Worm (Caenorhabditis elegans) whole organism, late embryonic: ENCODE data around the gene F14D12.1.

Source experiments
- C38D4.7 ChIP-seq: fragments of 200-800 bp; sonication (Bioruptor generic); optimal IDR thresholded peaks from 2 replicates; lab custom pipeline; 2018; ENCODE audit warnings: mild to moderate bottlenecking, missing genetic modification characterization, moderate library complexity, missing compliant biosample characterization
- K02D7.2 ChIP-seq: sonication (generic microtip); optimal IDR thresholded peaks from 2 replicates; lab custom pipeline; 2017; ENCODE audit warnings: mild to moderate bottlenecking, missing genetic modification characterization, missing compliant biosample characterization
- K09A11.1 ChIP-seq: sonication (generic microtip); optimal IDR thresholded peaks from 2 replicates; lab custom pipeline; 2017; ENCODE audit warnings: antibody characterized with exemption, mild to moderate bottlenecking, missing genetic modification characterization, missing compliant biosample characterization; ENCODE audit not compliant: insufficient read depth
- Y22D7AL.16 ChIP-seq: sonication (generic microtip); optimal IDR thresholded peaks from 2 replicates; lab custom pipeline; 2016; ENCODE audit warnings: missing genetic modification characterization, missing compliant biosample characterization
- ama-1 ChIP-seq: fragments of 150-350 bp; optimal IDR thresholded peaks from 2 replicates; lab custom pipeline; 2014
- ceh-14 ChIP-seq: sonication (generic microtip); optimal IDR thresholded peaks from 2 replicates; lab custom pipeline; 2016; ENCODE audit warnings: missing genotype, missing genetic modification characterization, missing compliant biosample characterization
- ceh-18 ChIP-seq: sonication (generic microtip); optimal IDR thresholded peaks from 2 replicates; lab custom pipeline; 2016; ENCODE audit warnings: missing genetic modification characterization, missing compliant biosample characterization
- ceh-19 ChIP-seq: fragments of 200-800 bp; sonication (Bioruptor generic); optimal IDR thresholded peaks from 2 replicates; lab custom pipeline; 2018; ENCODE audit warnings: mild to moderate bottlenecking, missing genetic modification characterization, missing compliant biosample characterization
- ceh-22 ChIP-seq: sonication (generic microtip); optimal IDR thresholded peaks from 2 replicates; lab custom pipeline; 2017; ENCODE audit warnings: missing biosample characterization, missing genetic modification characterization
- ceh-24 ChIP-seq: sonication (generic microtip); optimal IDR thresholded peaks from 2 replicates; lab custom pipeline; 2016; ENCODE audit warnings: mild to moderate bottlenecking, missing genetic modification characterization, missing compliant biosample characterization
- ceh-30 ChIP-seq: fragments of 150-350 bp; optimal IDR thresholded peaks from 2 replicates; lab custom pipeline; 2014; ENCODE audit warnings: missing biosample characterization, missing genetic modification characterization
- ceh-45 ChIP-seq: fragments of 200-800 bp; sonication (Bioruptor generic); IDR thresholded peaks from 2 replicates; pipeline ENCODE4 v1.3.6; 2022; ENCODE audit warnings: missing genetic modification reagents, missing genetic modification characterization, missing compliant biosample characterization
- ceh-48 ChIP-seq: sonication (generic microtip); optimal IDR thresholded peaks from 2 replicates; lab custom pipeline; 2016; ENCODE audit warnings: missing genetic modification characterization, inconsistent platforms, missing compliant biosample characterization
- ceh-6 ChIP-seq: fragments of 200-800 bp; sonication (Bioruptor generic); optimal IDR thresholded peaks from 2 replicates; lab custom pipeline; 2018; ENCODE audit warnings: mild to moderate bottlenecking, missing genetic modification characterization, missing compliant biosample characterization
- che-1 ChIP-seq: sonication (generic microtip); optimal IDR thresholded peaks from 2 replicates; lab custom pipeline; 2016; ENCODE audit warnings: mild to moderate bottlenecking, missing genetic modification characterization, missing compliant biosample characterization
- elt-2 ChIP-seq: sonication (generic microtip); optimal IDR thresholded peaks from 2 replicates; lab custom pipeline; 2016; ENCODE audit warnings: missing genetic modification reagents, missing genetic modification characterization, missing compliant biosample characterization
- eyg-1 ChIP-seq: sonication (generic microtip); optimal IDR thresholded peaks from 2 replicates; lab custom pipeline; 2016; ENCODE audit warnings: missing genotype, missing genetic modification characterization, missing compliant biosample characterization
- fax-1 ChIP-seq: sonication (generic microtip); optimal IDR thresholded peaks from 2 replicates; lab custom pipeline; 2016; ENCODE audit warnings: missing genotype, missing genetic modification characterization, missing compliant biosample characterization
- fkh-10 ChIP-seq: fragments of 150-350 bp; optimal IDR thresholded peaks from 2 replicates; lab custom pipeline; 2014; ENCODE audit warnings: missing biosample characterization, missing genetic modification reagents, missing genetic modification characterization
- gmeb-2 ChIP-seq: sonication (generic microtip); optimal IDR thresholded peaks from 2 replicates; lab custom pipeline; 2016; ENCODE audit warnings: missing genetic modification characterization, inconsistent platforms, missing compliant biosample characterization
- hlh-13 ChIP-seq: fragments of 200-800 bp; sonication (Bioruptor generic); optimal IDR thresholded peaks from 2 replicates; lab custom pipeline; 2018; ENCODE audit warnings: mild to moderate bottlenecking, missing genetic modification characterization, missing compliant biosample characterization
- hlh-15 ChIP-seq: sonication (generic microtip); optimal IDR thresholded peaks from 2 replicates; lab custom pipeline; 2016; ENCODE audit warnings: missing genetic modification characterization, missing compliant biosample characterization
- hlh-6 ChIP-seq: sonication (generic microtip); optimal IDR thresholded peaks from 2 replicates; lab custom pipeline; 2016; ENCODE audit warnings: missing genotype, missing genetic modification characterization, missing compliant biosample characterization
- hlh-8 ChIP-seq: sonication (generic microtip); optimal IDR thresholded peaks from 2 replicates; lab custom pipeline; 2016; ENCODE audit warnings: missing genotype, missing genetic modification characterization, missing compliant biosample characterization
- lin-11 ChIP-seq: fragments of 200-800 bp; sonication (Bioruptor generic); optimal IDR thresholded peaks from 2 replicates; lab custom pipeline; 2018; ENCODE audit warnings: mild to moderate bottlenecking, missing genetic modification characterization, missing compliant biosample characterization
- madf-2 ChIP-seq: sonication (generic microtip); optimal IDR thresholded peaks from 2 replicates; lab custom pipeline; 2017; ENCODE audit warnings: missing genetic modification characterization, missing compliant biosample characterization
- mec-3 ChIP-seq: sonication (generic microtip); optimal IDR thresholded peaks from 2 replicates; lab custom pipeline; 2016; ENCODE audit warnings: borderline replicate concordance, missing genetic modification characterization, missing compliant biosample characterization
- nhr-11 ChIP-seq: fragments of 150-350 bp; optimal IDR thresholded peaks from 2 replicates; lab custom pipeline; 2014; ENCODE audit warnings: missing biosample characterization, missing genetic modification characterization
- nhr-232 ChIP-seq: sonication (generic microtip); optimal IDR thresholded peaks from 2 replicates; lab custom pipeline; 2016; ENCODE audit warnings: missing genetic modification characterization, missing compliant biosample characterization
- npax-4 ChIP-seq: sonication (generic microtip); optimal IDR thresholded peaks from 2 replicates; lab custom pipeline; 2016; ENCODE audit warnings: missing genetic modification characterization, missing compliant biosample characterization
- odd-2 ChIP-seq: sonication (generic microtip); optimal IDR thresholded peaks from 2 replicates; lab custom pipeline; 2017; ENCODE audit warnings: antibody characterized with exemption, mild to moderate bottlenecking, missing genetic modification characterization, missing compliant biosample characterization
- pag-3 ChIP-seq: sonication (generic microtip); optimal IDR thresholded peaks from 2 replicates; lab custom pipeline; 2016; ENCODE audit warnings: missing compliant biosample characterization, missing genetic modification characterization, borderline replicate concordance
- pat-9 ChIP-seq: fragments of 200-800 bp; sonication (Bioruptor generic); optimal IDR thresholded peaks from 2 replicates; lab custom pipeline; 2018; ENCODE audit warnings: mild to moderate bottlenecking, missing genetic modification characterization, moderate library complexity, missing compliant biosample characterization
- pax-1 ChIP-seq: fragments of 150-350 bp; optimal IDR thresholded peaks from 2 replicates; lab custom pipeline; 2014; ENCODE audit warnings: missing biosample characterization, missing genetic modification characterization
- pha-4 ChIP-seq: fragments of 150-350 bp; optimal IDR thresholded peaks from 2 replicates; lab custom pipeline; 2018; ENCODE audit warnings: missing biosample characterization, missing genetic modification reagents, missing genetic modification characterization
- pqm-1 ChIP-seq: sonication (generic microtip); optimal IDR thresholded peaks from 2 replicates; lab custom pipeline; 2016; ENCODE audit warnings: missing genetic modification characterization, missing compliant biosample characterization
- pros-1 ChIP-seq: fragments of 150-350 bp; optimal IDR thresholded peaks from 2 replicates; lab custom pipeline; 2014; ENCODE audit warnings: missing biosample characterization, missing genetic modification reagents, missing genetic modification characterization
- ref-2 ChIP-seq: sonication (generic microtip); optimal IDR thresholded peaks from 2 replicates; lab custom pipeline; 2016; ENCODE audit warnings: missing genetic modification characterization, missing compliant biosample characterization
- rnt-1 ChIP-seq: sonication (generic microtip); optimal IDR thresholded peaks from 2 replicates; lab custom pipeline; 2016; ENCODE audit warnings: missing genetic modification characterization, missing compliant biosample characterization
- sox-2 ChIP-seq: fragments of 200-800 bp; sonication (Bioruptor generic); IDR thresholded peaks from 2 replicates; pipeline ENCODE4 v1.3.6; 2022; ENCODE audit warnings: missing genetic modification reagents, missing genetic modification characterization, missing compliant biosample characterization
- tbx-2 ChIP-seq: sonication (generic microtip); optimal IDR thresholded peaks from 2 replicates; lab custom pipeline; 2016; ENCODE audit warnings: missing genetic modification characterization, missing compliant biosample characterization
- unc-3 ChIP-seq, 2 experiments: fragments of 200-800 bp in 1 of 2; sonication (Bioruptor generic) in 1 of 2; sonication (generic microtip) in 1 of 2; conservative IDR thresholded peaks in 1 of 2; optimal IDR thresholded peaks in 1 of 2; 2 replicates each; pipeline versions ENCODE4 v1.3.6 to Lab custom; 2016 to 2022; ENCODE audit warnings: missing compliant biosample characterization in 2 of 2, missing genetic modification characterization in 2 of 2, missing genetic modification reagents in 1 of 2
- unc-42 ChIP-seq: sonication (generic microtip); optimal IDR thresholded peaks from 2 replicates; lab custom pipeline; 2016; ENCODE audit warnings: missing genotype, missing genetic modification characterization, missing compliant biosample characterization
- unc-55 ChIP-seq: sonication (generic microtip); optimal IDR thresholded peaks from 2 replicates; lab custom pipeline; 2017; ENCODE audit warnings: missing biosample characterization, missing genetic modification reagents, missing genetic modification characterization
- unc-86 ChIP-seq: sonication (generic microtip); optimal IDR thresholded peaks from 2 replicates; lab custom pipeline; 2016; ENCODE audit warnings: missing genetic modification characterization, missing compliant biosample characterization
- zip-5 ChIP-seq: sonication (generic microtip); optimal IDR thresholded peaks from 2 replicates; lab custom pipeline; 2016; ENCODE audit warnings: missing genetic modification characterization, missing compliant biosample characterization

Gene F14D12.1

ce11 chrX:5603338-5603816 lies at the start of gene F14D12.1:
Gene F14D12.1 (plus strand): TSS chrX:5603766.
- TF ChIP-seq pha-4 (tag; lab: Kevin White, UChicago) (no peak), hlh-8 (tag; lab: Kevin White, UChicago) (no peak), hlh-13 (GFP tag; lab: Kevin White, UChicago) (no peak), K09A11.1 (no peak), ama-1 (lab: Kevin White, UChicago) (no peak), madf-2 (no peak), ceh-18 (no peak), nhr-232 (tag; lab: Kevin White, UChicago) (no peak), pag-3 (tag; lab: Kevin White, UChicago) (no peak)

DNA sequence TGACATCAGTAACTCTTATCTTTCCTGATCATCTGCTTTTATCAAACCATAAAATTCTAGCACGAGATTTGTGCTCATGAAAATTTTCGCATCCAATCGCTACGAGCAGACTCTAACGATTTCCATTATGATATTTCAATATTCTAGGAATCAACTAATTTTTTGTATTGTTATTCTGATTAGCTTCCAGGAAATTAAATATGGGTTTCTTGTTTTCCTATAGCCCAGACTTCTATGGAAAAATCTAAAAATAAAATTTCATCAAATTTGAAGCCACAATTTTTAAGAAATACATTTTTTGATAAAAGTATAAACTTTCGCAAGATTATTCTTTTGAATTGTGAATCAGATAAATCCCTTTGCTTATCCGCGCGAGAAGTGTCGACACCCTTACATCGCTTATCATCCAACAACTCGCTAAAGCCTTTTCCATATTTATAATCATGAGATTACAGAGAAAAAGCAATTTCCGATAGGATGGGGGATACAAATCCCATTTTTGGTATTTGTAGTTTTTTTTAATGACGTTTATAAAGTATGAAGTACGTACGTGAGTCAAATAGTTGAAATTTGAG lies 48.4 kb upstream of the F14D12.1 start:
- no peak for TF ChIP-seq ceh-24 (tag; lab: Kevin White, UChicago)
- no peak for TF ChIP-seq gmeb-2 (tag; lab: Kevin White, UChicago)
- no peak for TF ChIP-seq elt-2 (tag; lab: Kevin White, UChicago)
- no peak for TF ChIP-seq ceh-6 (GFP tag; lab: Kevin White, UChicago)
- no peak for TF ChIP-seq pat-9 (tag; lab: Kevin White, UChicago)
- no peak for TF ChIP-seq pqm-1 (tag; lab: Kevin White, UChicago)
- TF ChIP-seq pax-1 (tag; lab: Kevin White, UChicago), result no peak
- TF ChIP-seq ceh-45 (GFP tag; lab: Robert Waterston, UW), result no peak
- no peak for TF ChIP-seq ceh-48 (tag; lab: Kevin White, UChicago)
- TF ChIP-seq fkh-10 (GFP tag; lab: Kevin White, UChicago), result no peak
- no peak for TF ChIP-seq ceh-30 (tag; lab: Kevin White, UChicago)
- no peak for TF ChIP-seq mec-3 (tag; lab: Kevin White, UChicago)
- no peak for TF ChIP-seq nhr-11 (tag; lab: Kevin White, UChicago)
- TF ChIP-seq C38D4.7 (GFP tag; lab: Kevin White, UChicago), result no peak
- no peak for TF ChIP-seq zip-5 (tag; lab: Kevin White, UChicago)

ce11 chrX:5557966-5558365 lies 45.6 kb upstream of the F14D12.1 start, which contains the start of gene C38C5.1:
Gene C38C5.1 (plus strand): TSS chrX:5558055.
- no peak for TF ChIP-seq hlh-15 (tag; lab: Kevin White, UChicago)
- no peak for TF ChIP-seq lin-11 (tag; lab: Kevin White, UChicago)
- TF ChIP-seq eyg-1 (tag; lab: Kevin White, UChicago), result no peak
- no peak for TF ChIP-seq ceh-14
- TF ChIP-seq ama-1 (lab: Kevin White, UChicago), result no peak
- no peak for TF ChIP-seq hlh-6
- TF ChIP-seq unc-3 (GFP tag; conservative IDR thresholded peaks at IDR 0.05; lab: Robert Waterston, UW), result no peak
- TF ChIP-seq unc-3 (tag; optimal IDR thresholded peaks at IDR 0.05; lab: Kevin White, UChicago), result no peak
- TF ChIP-seq sox-2 (GFP tag; lab: Robert Waterston, UW), result no peak
- TF ChIP-seq unc-55, result no peak
- TF ChIP-seq rnt-1 (tag; lab: Kevin White, UChicago), result no peak
- TF ChIP-seq fax-1 (tag; lab: Kevin White, UChicago), result no peak

DNA sequence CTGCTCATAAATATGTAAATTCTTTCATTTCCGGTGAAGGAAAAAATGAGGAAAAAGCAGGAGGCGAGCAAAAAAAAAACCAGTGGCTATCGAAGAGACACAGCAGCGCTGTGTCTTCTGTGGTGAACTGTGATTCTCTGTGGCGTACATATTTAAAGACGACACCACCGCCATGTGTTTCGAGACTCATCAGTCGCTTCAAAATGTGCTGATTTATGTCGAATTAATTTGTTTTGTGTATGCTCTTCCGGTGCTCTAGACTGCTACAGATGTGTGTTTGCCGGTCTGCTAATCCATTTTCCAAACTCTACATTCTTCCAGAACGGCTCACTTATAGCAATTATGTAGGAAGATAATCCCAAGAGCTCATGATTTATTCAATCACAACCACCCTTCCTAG lies 38.1 kb upstream of the F14D12.1 start:
- no peak for TF ChIP-seq che-1 (tag; lab: Kevin White, UChicago)
- no peak for TF ChIP-seq pat-9 (tag; lab: Kevin White, UChicago)
- TF ChIP-seq Y22D7AL.16 (tag; lab: Kevin White, UChicago), result no peak
- TF ChIP-seq ceh-22, result no peak
- no peak for TF ChIP-seq pros-1
- TF ChIP-seq tbx-2, result no peak
- no peak for TF ChIP-seq lin-11 (tag; lab: Kevin White, UChicago)
- no peak for TF ChIP-seq nhr-11 (tag; lab: Kevin White, UChicago)
- TF ChIP-seq unc-42 (tag; lab: Kevin White, UChicago), result no peak
- no peak for TF ChIP-seq unc-86 (tag; lab: Kevin White, UChicago)
- TF ChIP-seq eyg-1 (tag; lab: Kevin White, UChicago), result no peak
- no peak for TF ChIP-seq fkh-10 (GFP tag; lab: Kevin White, UChicago)
- TF ChIP-seq K02D7.2 (tag; lab: Kevin White, UChicago), result no peak
- TF ChIP-seq ref-2 (tag; lab: Kevin White, UChicago), result no peak
- TF ChIP-seq ceh-45 (GFP tag; lab: Robert Waterston, UW), result no peak
- no peak for TF ChIP-seq odd-2 (tag; lab: Kevin White, UChicago)
- TF ChIP-seq npax-4 (tag; lab: Kevin White, UChicago), result no peak
- no peak for TF ChIP-seq ceh-19 (GFP tag; lab: Kevin White, UChicago)
- TF ChIP-seq ceh-18, result no peak
- no peak for TF ChIP-seq ama-1 (lab: Kevin White, UChicago)
- TF ChIP-seq, all 69 proteins: peak for 0
